Worm (Caenorhabditis elegans) whole organism, mixed stage, embryonic: ENCODE data around the gene R09B5.11.

ENCODE experiments used
- bed-3 ChIP-seq: fragments of 200-800 bp; sonication (Bioruptor generic); optimal IDR thresholded peaks from 3 replicates; lab custom pipeline; 2018; ENCODE audit warnings: mild to moderate bottlenecking, missing genetic modification characterization, moderate library complexity, missing compliant biosample characterization
- blmp-1 ChIP-seq: fragments of 150-350 bp; optimal IDR thresholded peaks from 2 replicates; lab custom pipeline; 2014; ENCODE audit warnings: missing biosample characterization, missing genetic modification characterization
- ceh-43 ChIP-seq: fragments of 200-800 bp; sonication (Bioruptor generic); optimal IDR thresholded peaks from 2 replicates; lab custom pipeline; 2018; ENCODE audit warnings: mild to moderate bottlenecking, missing genetic modification characterization, moderate library complexity, missing compliant biosample characterization
- elt-3 ChIP-seq: fragments of 150-350 bp; optimal IDR thresholded peaks from 2 replicates; lab custom pipeline; 2014; ENCODE audit warnings: missing biosample characterization, missing genetic modification characterization
- flh-1 ChIP-seq: fragments of 200-800 bp; sonication (Bioruptor generic); optimal IDR thresholded peaks from 2 replicates; lab custom pipeline; 2018; ENCODE audit warnings: mild to moderate bottlenecking, missing genetic modification characterization, moderate library complexity, missing compliant biosample characterization
- lsy-2 ChIP-seq: fragments of 150-350 bp; optimal IDR thresholded peaks from 2 replicates; lab custom pipeline; 2014; ENCODE audit warnings: missing biosample characterization, missing genetic modification characterization
- nhr-28 ChIP-seq: fragments of 150-350 bp; optimal IDR thresholded peaks from 2 replicates; lab custom pipeline; 2014; ENCODE audit warnings: missing biosample characterization, missing genetic modification characterization
- pha-4 ChIP-seq: fragments of 150-350 bp; optimal IDR thresholded peaks from 2 replicates; lab custom pipeline; 2018; ENCODE audit warnings: missing biosample characterization, missing genetic modification reagents, missing genetic modification characterization
- unc-120 ChIP-seq: sonication (generic microtip); optimal IDR thresholded peaks from 2 replicates; lab custom pipeline; 2017; ENCODE audit warnings: missing genetic modification characterization, missing compliant biosample characterization; ENCODE audit not compliant: poor library complexity, severe bottlenecking
- zip-8 ChIP-seq: fragments of 150-350 bp; optimal IDR thresholded peaks from 2 replicates; lab custom pipeline; 2014; ENCODE audit warnings: missing biosample characterization, missing genetic modification characterization

ce11 chrV:1434398-1434797, 4.6 kb upstream of the R09B5.11 start:
- TF ChIP-seq lsy-2 (tag; lab: Kevin White, UChicago) = no peak
- TF ChIP-seq unc-120 (tag; lab: Kevin White, UChicago) = no peak
- no peak for TF ChIP-seq ceh-43 (GFP tag; lab: Kevin White, UChicago)
- TF ChIP-seq pha-4 (tag; lab: Kevin White, UChicago) = no peak
- TF ChIP-seq zip-8 (tag; lab: Kevin White, UChicago) = no peak
- no peak for TF ChIP-seq elt-3
- no peak for TF ChIP-seq flh-1 (GFP tag; lab: Kevin White, UChicago)
- TF ChIP-seq bed-3 (GFP tag; lab: Kevin White, UChicago) = no peak
- no peak for TF ChIP-seq nhr-28 (tag; lab: Kevin White, UChicago)
- no peak for TF ChIP-seq blmp-1 (tag; lab: Kevin White, UChicago)
